Fruit fly (Drosophila melanogaster) whole organism, embryonic: Measurements from ENCODE around the gene Spt7.

Experiments
- Aef1 ChIP-seq: fragments of 200-800 bp; sonication (Bioruptor generic); IDR thresholded peaks from 3 replicates; pipeline ENCODE4 v1.3.6; 2022; ENCODE audit warnings: missing biosample characterization, missing genetic modification characterization
- B-H2 ChIP-seq: fragments of 200-800 bp; sonication (Bioruptor generic); optimal IDR thresholded peaks from 2 replicates; lab custom pipeline; 2018; ENCODE audit warnings: missing biosample characterization, mild to moderate bottlenecking, missing genetic modification characterization
- CG10462 ChIP-seq: fragments of 200-800 bp; sonication (Bioruptor generic); optimal IDR thresholded peaks from 2 replicates; lab custom pipeline; 2016; ENCODE audit warnings: missing biosample characterization, missing genetic modification characterization
- CG11398 ChIP-seq: fragments of 200-800 bp; sonication (Bioruptor generic); optimal IDR thresholded peaks from 2 replicates; lab custom pipeline; 2016; ENCODE audit warnings: missing biosample characterization, missing genetic modification characterization
- CG12219 ChIP-seq: fragments of 200-800 bp; sonication (Bioruptor generic); optimal IDR thresholded peaks from 3 replicates; lab custom pipeline; 2018; ENCODE audit warnings: missing biosample characterization, mild to moderate bottlenecking, missing genetic modification characterization
- CG13775 ChIP-seq: fragments of 200-800 bp; sonication (Bioruptor generic); optimal IDR thresholded peaks from 3 replicates; lab custom pipeline; 2017; ENCODE audit warnings: missing biosample characterization, mild to moderate bottlenecking, missing genetic modification characterization
- CG14050 ChIP-seq: fragments of 200-800 bp; sonication (Bioruptor generic); IDR thresholded peaks from 3 replicates; pipeline ENCODE4 v1.3.6; 2022; ENCODE audit warnings: missing biosample characterization, missing genetic modification characterization
- CG14965 ChIP-seq: fragments of 200-800 bp; sonication (Bioruptor generic); optimal IDR thresholded peaks from 2 replicates; lab custom pipeline; 2016; ENCODE audit warnings: missing biosample characterization, missing genetic modification characterization, borderline replicate concordance
- CG15696 ChIP-seq: fragments of 200-800 bp; sonication (Bioruptor generic); optimal IDR thresholded peaks from 2 replicates; lab custom pipeline; 2019; ENCODE audit warnings: missing biosample characterization, mild to moderate bottlenecking, missing genetic modification characterization, moderate library complexity
- CG1603 ChIP-seq: fragments of 200-800 bp; sonication (Bioruptor generic); optimal IDR thresholded peaks from 2 replicates; lab custom pipeline; 2019; ENCODE audit warnings: missing biosample characterization, mild to moderate bottlenecking, missing genetic modification characterization, moderate library complexity
- CG1832 ChIP-seq: fragments of 200-800 bp; sonication (Bioruptor generic); optimal IDR thresholded peaks from 2 replicates; lab custom pipeline; 2017; ENCODE audit warnings: missing biosample characterization, mild to moderate bottlenecking, missing genetic modification characterization, inconsistent platforms
- CG2129 ChIP-seq: fragments of 200-800 bp; sonication (Bioruptor generic); IDR thresholded peaks from 2 replicates; pipeline ENCODE4 v1.3.6; 2022; ENCODE audit warnings: missing biosample characterization, missing genetic modification characterization; ENCODE audit not compliant: partially characterized antibody
- CG32772 ChIP-seq: fragments of 200-800 bp; sonication (Bioruptor generic); IDR thresholded peaks from 2 replicates; pipeline ENCODE4 v1.3.6; 2022; ENCODE audit warnings: missing biosample characterization, missing genetic modification characterization
- CG43689 ChIP-seq: fragments of 200-800 bp; sonication (Bioruptor generic); IDR thresholded peaks from 2 replicates; pipeline ENCODE4 v1.3.6; 2022; ENCODE audit warnings: missing biosample characterization, missing genetic modification characterization
- CG6654 ChIP-seq: fragments of 200-800 bp; sonication (Bioruptor generic); optimal IDR thresholded peaks from 2 replicates; lab custom pipeline; 2017; ENCODE audit warnings: missing biosample characterization, mild to moderate bottlenecking, missing genetic modification characterization
- CG6813 ChIP-seq: fragments of 200-800 bp; sonication (Bioruptor generic); optimal IDR thresholded peaks from 2 replicates; lab custom pipeline; 2017; ENCODE audit warnings: missing biosample characterization, missing genetic modification characterization, mild to moderate bottlenecking, moderate library complexity, missing genetic modification reagents
- CG7963 ChIP-seq: fragments of 200-800 bp; sonication (Bioruptor generic); IDR thresholded peaks from 3 replicates; pipeline ENCODE4 v1.3.6; 2022; ENCODE audit warnings: missing biosample characterization, missing genetic modification characterization; ENCODE audit not compliant: partially characterized antibody
- CG8281 ChIP-seq: fragments of 200-800 bp; sonication (Bioruptor generic); optimal IDR thresholded peaks from 2 replicates; lab custom pipeline; 2018; ENCODE audit warnings: missing biosample characterization, mild to moderate bottlenecking, missing genetic modification characterization, moderate library complexity
- CG8388 ChIP-seq: fragments of 200-800 bp; sonication (Bioruptor generic); optimal IDR thresholded peaks from 2 replicates; lab custom pipeline; 2019; ENCODE audit warnings: missing biosample characterization, mild to moderate bottlenecking, missing genetic modification characterization, moderate library complexity
- CG8944 ChIP-seq: fragments of 200-800 bp; sonication (Bioruptor generic); optimal IDR thresholded peaks from 3 replicates; lab custom pipeline; 2016; ENCODE audit warnings: missing biosample characterization, missing genetic modification characterization
- CTCF ChIP-seq: fragments of 200-800 bp; sonication (Bioruptor generic); optimal IDR thresholded peaks from 2 replicates; lab custom pipeline; 2017; ENCODE audit warnings: missing biosample characterization, mild to moderate bottlenecking, missing genetic modification characterization, moderate library complexity
- Drgx ChIP-seq: fragments of 200-800 bp; sonication (Bioruptor generic); IDR thresholded peaks from 2 replicates; pipeline ENCODE4 v1.3.6; 2022; ENCODE audit warnings: missing biosample characterization, missing genetic modification characterization
- HmgD ChIP-seq: fragments of 200-800 bp; sonication (Bioruptor generic); optimal IDR thresholded peaks from 3 replicates; lab custom pipeline; 2016; ENCODE audit warnings: missing biosample characterization, missing genetic modification characterization
- Kr ChIP-seq: fragments of 200-800 bp; sonication (Bioruptor generic); optimal IDR thresholded peaks from 2 replicates; lab custom pipeline; 2017; ENCODE audit warnings: missing biosample characterization, mild to moderate bottlenecking, missing genetic modification characterization
- Lim3 ChIP-seq: fragments of 200-800 bp; sonication (Bioruptor generic); IDR thresholded peaks from 2 replicates; pipeline ENCODE4 v1.3.6; 2022; ENCODE audit warnings: missing biosample characterization, missing genetic modification characterization
- Ptx1 ChIP-seq: fragments of 200-800 bp; sonication (Bioruptor generic); IDR thresholded peaks from 2 replicates; pipeline ENCODE4 v1.3.6; 2022; ENCODE audit warnings: missing biosample characterization, missing genetic modification characterization
- Sin3A ChIP-seq: fragments of >200 bp; optimal IDR thresholded peaks from 2 replicates; lab custom pipeline; 2018
- Sry-β ChIP-seq: fragments of 200-800 bp; sonication (Bioruptor generic); optimal IDR thresholded peaks from 2 replicates; lab custom pipeline; 2018; ENCODE audit warnings: missing biosample characterization, mild to moderate bottlenecking, missing genetic modification characterization, moderate library complexity
- Sry-δ ChIP-seq: fragments of 200-800 bp; sonication (Bioruptor generic); optimal IDR thresholded peaks from 2 replicates; lab custom pipeline; 2016; ENCODE audit warnings: missing biosample characterization, missing genetic modification characterization
- TFAM ChIP-seq: fragments of 200-800 bp; sonication (Bioruptor generic); optimal IDR thresholded peaks from 2 replicates; lab custom pipeline; 2017; ENCODE audit warnings: missing biosample characterization, missing genetic modification characterization, inconsistent platforms
- Tbp ChIP-seq: fragments of >200 bp; optimal IDR thresholded peaks from 2 replicates; lab custom pipeline; 2018; ENCODE audit warnings: missing biosample characterization, missing genetic modification characterization
- Trl ChIP-seq, 3 experiments: fragments of >200 bp in 2 of 3; fragments of 200-800 bp in 1 of 3; sonication (Bioruptor generic) in 1 of 3; optimal IDR thresholded peaks; 2 replicates in 1 of 3; 3 replicates in 2 of 3; lab custom pipeline; 2016 to 2017; ENCODE audit warnings: missing biosample characterization in 1 of 3, missing genetic modification characterization in 1 of 3
- Xrp1 ChIP-seq: fragments of 200-800 bp; sonication (Bioruptor generic); IDR thresholded peaks from 2 replicates; pipeline ENCODE4 v1.3.6; 2022; ENCODE audit warnings: missing biosample characterization, missing genetic modification characterization
- bigmax ChIP-seq: fragments of 200-800 bp; sonication (Bioruptor generic); optimal IDR thresholded peaks from 2 replicates; lab custom pipeline; 2018; ENCODE audit warnings: missing biosample characterization, mild to moderate bottlenecking, missing genetic modification characterization
- fru ChIP-seq: fragments of >200 bp; optimal IDR thresholded peaks from 2 replicates; lab custom pipeline; 2017
- grau ChIP-seq: fragments of 200-800 bp; optimal IDR thresholded peaks from 3 replicates; lab custom pipeline; 2019; ENCODE audit warnings: missing biosample characterization, mild to moderate bottlenecking, missing genetic modification characterization, moderate library complexity
- hbn ChIP-seq: fragments of 200-800 bp; sonication (Bioruptor generic); IDR thresholded peaks from 2 replicates; pipeline ENCODE4 v1.3.6; 2022; ENCODE audit warnings: missing biosample characterization, missing genetic modification characterization; ENCODE audit not compliant: partially characterized antibody
- hth ChIP-seq: fragments of >200 bp; optimal IDR thresholded peaks from 2 replicates; lab custom pipeline; 2017; ENCODE audit warnings: inconsistent platforms
- jumu ChIP-seq: fragments of 200-800 bp; sonication (Bioruptor generic); optimal IDR thresholded peaks from 3 replicates; lab custom pipeline; 2016; ENCODE audit warnings: missing biosample characterization, missing genetic modification characterization
- nom ChIP-seq: fragments of 200-800 bp; sonication (Bioruptor generic); optimal IDR thresholded peaks from 2 replicates; lab custom pipeline; 2017; ENCODE audit warnings: missing biosample characterization, missing genetic modification characterization, mild to moderate bottlenecking, moderate library complexity, missing genetic modification reagents
- pfk ChIP-seq: fragments of 200-800 bp; sonication (Bioruptor generic); optimal IDR thresholded peaks from 2 replicates; lab custom pipeline; 2018; ENCODE audit warnings: missing biosample characterization, mild to moderate bottlenecking, missing genetic modification characterization, moderate library complexity
- pum ChIP-seq: fragments of 200-800 bp; sonication (Bioruptor generic); optimal IDR thresholded peaks from 2 replicates; lab custom pipeline; 2016; ENCODE audit warnings: missing biosample characterization, missing genetic modification characterization
- row ChIP-seq: fragments of 200-800 bp; sonication (Bioruptor generic); IDR thresholded peaks from 3 replicates; pipeline ENCODE4 v1.3.6; 2022; ENCODE audit warnings: missing biosample characterization, missing genetic modification characterization
- seq ChIP-seq: fragments of 200-800 bp; sonication (Bioruptor generic); IDR thresholded peaks from 2 replicates; pipeline ENCODE4 v1.3.6; 2022; ENCODE audit warnings: missing biosample characterization, missing genetic modification characterization
- sqz ChIP-seq: fragments of 200-800 bp; sonication (Bioruptor generic); optimal IDR thresholded peaks from 3 replicates; lab custom pipeline; 2018; ENCODE audit warnings: missing biosample characterization, mild to moderate bottlenecking, missing genetic modification characterization
- sug ChIP-seq: fragments of 200-800 bp; optimal IDR thresholded peaks from 2 replicates; lab custom pipeline; 2019; ENCODE audit warnings: missing biosample characterization, mild to moderate bottlenecking, missing genetic modification characterization, moderate library complexity
- toy ChIP-seq: fragments of 200-800 bp; sonication (Bioruptor generic); IDR thresholded peaks from 2 replicates; pipeline ENCODE4 v1.3.6; 2022; ENCODE audit warnings: missing biosample characterization, missing genetic modification characterization
- trem ChIP-seq: fragments of 200-800 bp; optimal IDR thresholded peaks from 3 replicates; lab custom pipeline; 2019; ENCODE audit warnings: missing biosample characterization, mild to moderate bottlenecking, missing genetic modification characterization, moderate library complexity
- ttk ChIP-seq: fragments of 200-800 bp; sonication (Bioruptor generic); IDR thresholded peaks from 2 replicates; pipeline ENCODE4 v2.1.2; 2022; ENCODE audit warnings: missing biosample characterization, missing genetic modification characterization
- usp ChIP-seq: fragments of >200 bp; optimal IDR thresholded peaks from 2 replicates; lab custom pipeline; 2017; ENCODE audit warnings: missing biosample characterization, missing genetic modification characterization
- wek ChIP-seq: fragments of 200-800 bp; sonication (Bioruptor generic); optimal IDR thresholded peaks from 3 replicates; lab custom pipeline; 2018; ENCODE audit warnings: missing biosample characterization, mild to moderate bottlenecking, missing genetic modification characterization, moderate library complexity
- zf30C ChIP-seq: fragments of 200-800 bp; sonication (Bioruptor generic); optimal IDR thresholded peaks from 3 replicates; lab custom pipeline; 2018; ENCODE audit warnings: missing biosample characterization, mild to moderate bottlenecking, missing genetic modification characterization

Spt7 gene

DNA sequence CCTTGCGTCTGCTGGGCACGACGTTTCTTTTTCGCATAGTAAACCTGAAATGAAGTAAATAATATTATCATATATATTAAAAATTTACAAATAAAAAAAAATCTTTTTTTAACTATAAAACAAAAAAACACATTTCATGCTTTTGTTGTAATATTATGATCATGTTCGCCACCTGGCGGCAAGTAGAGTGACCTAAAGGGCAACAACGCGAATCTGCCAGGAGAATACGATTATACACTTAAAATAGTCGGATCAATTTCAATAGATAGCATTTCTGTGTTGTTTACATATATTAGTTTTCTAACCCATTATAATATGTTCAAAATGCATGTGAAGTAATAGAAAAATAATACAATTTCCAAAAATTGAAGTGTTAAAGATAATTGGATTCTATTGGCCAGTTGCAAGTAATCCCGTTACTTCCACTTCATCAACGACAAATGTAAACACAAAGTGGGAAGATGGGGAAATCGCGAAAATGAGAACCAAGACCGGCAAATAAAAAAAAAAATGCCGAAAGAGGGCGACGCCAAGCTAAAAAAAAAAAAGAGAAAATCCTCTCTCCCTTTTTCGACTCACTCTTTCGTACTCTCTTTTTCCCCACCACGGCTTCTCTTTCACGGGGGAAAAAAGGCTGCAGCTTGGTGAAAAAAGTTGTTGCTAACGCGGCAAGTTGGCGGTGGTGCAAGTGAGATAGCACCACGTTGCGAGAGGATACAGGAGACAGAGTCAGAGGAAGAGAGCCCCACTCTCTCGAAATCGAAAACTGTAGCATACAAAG is 20.5 kb downstream of the Spt7 start (continued):
- no peak for TF ChIP-seq zf30C (GFP tag; lab: Kevin White, UChicago)
- no peak for TF ChIP-seq HmgD (GFP tag; lab: Kevin White, UChicago)
- no peak for TF ChIP-seq Lim3 (GFP tag; lab: Robert Waterston, UW)
- TF ChIP-seq CG32772 (GFP tag; lab: Robert Waterston, UW), result no peak
- no peak for TF ChIP-seq row
- TF ChIP-seq jumu (GFP tag; lab: Kevin White, UChicago), result no peak
- TF ChIP-seq Xrp1 (GFP tag; lab: Robert Waterston, UW), result no peak
- TF ChIP-seq usp (GFP tag; lab: Kevin White, UChicago), result no peak
- TF ChIP-seq seq, result no peak
- no peak for TF ChIP-seq CG10462 (GFP tag; lab: Kevin White, UChicago)
- TF ChIP-seq CG8944, result no peak
- TF ChIP-seq nom, result peak; percentile 42
- TF ChIP-seq CG14050, result no peak
- TF ChIP-seq Drgx (GFP tag; lab: Robert Waterston, UW), result peak; percentile 57
- no peak for TF ChIP-seq CG13775 (GFP tag; lab: Kevin White, UChicago)
- no peak for TF ChIP-seq CG15696 (tag; lab: Kevin White, UChicago)
- TF ChIP-seq Sry-δ (GFP tag; lab: Kevin White, UChicago), result no peak
- TF ChIP-seq CG12219 (GFP tag; lab: Kevin White, UChicago), result no peak
- no peak for TF ChIP-seq B-H2 (GFP tag; lab: Kevin White, UChicago)
- no peak for TF ChIP-seq Aef1 (GFP tag; lab: Robert Waterston, UW)
- TF ChIP-seq Sin3A (lab: Kevin White, UChicago), result no peak
- no peak for TF ChIP-seq CG43689 (GFP tag; lab: Robert Waterston, UW)
- TF ChIP-seq wek, result no peak
- TF ChIP-seq CG8388 (GFP tag; lab: Kevin White, UChicago), result no peak
- TF ChIP-seq trem, result no peak
- no peak for TF ChIP-seq fru (lab: Kevin White, UChicago)
- TF ChIP-seq hth, result no peak
- TF ChIP-seq CG1832 (GFP tag; lab: Kevin White, UChicago), result peak; percentile 33
- no peak for TF ChIP-seq CG1603 (tag; lab: Kevin White, UChicago)
- peak; percentile 59 for TF ChIP-seq sqz (GFP tag; lab: Kevin White, UChicago)
- TF ChIP-seq TFAM (GFP tag; lab: Kevin White, UChicago), result no peak
- no peak for TF ChIP-seq hbn (GFP tag; lab: Robert Waterston, UW)
- peak; percentile 54 for TF ChIP-seq CG14965 (GFP tag; lab: Kevin White, UChicago)
- TF ChIP-seq bigmax (GFP tag; lab: Kevin White, UChicago), result no peak
- TF ChIP-seq Trl (optimal IDR thresholded peaks at IDR 0.05; lab: Kevin White, UChicago), result peak; percentile 65 to 75
- TF ChIP-seq Trl (GFP tag; optimal IDR thresholded peaks at IDR 0.05; lab: Kevin White, UChicago), result no peak
- TF ChIP-seq Kr (GFP tag; lab: Kevin White, UChicago), result no peak
- TF ChIP-seq toy (GFP tag; lab: Robert Waterston, UW), result no peak
- no peak for TF ChIP-seq sug (tag; lab: Kevin White, UChicago)
- TF ChIP-seq CTCF, result peak; percentile 81
- no peak for TF ChIP-seq pum
- TF ChIP-seq CG6813 (GFP tag; lab: Kevin White, UChicago), result no peak
- no peak for TF ChIP-seq CG11398 (GFP tag; lab: Kevin White, UChicago)
- no peak for TF ChIP-seq pfk (GFP tag; lab: Kevin White, UChicago)
- TF ChIP-seq CG6654, result no peak
- no peak for TF ChIP-seq CG8281 (tag; lab: Kevin White, UChicago)
- no peak for TF ChIP-seq grau (tag; lab: Kevin White, UChicago)
- TF ChIP-seq CG7963 (GFP tag; lab: Robert Waterston, UW), result no peak
- no peak for TF ChIP-seq Tbp (GFP tag; lab: Kevin White, UChicago)
- TF ChIP-seq Sry-β (GFP tag; lab: Kevin White, UChicago), result no peak
- TF ChIP-seq Ptx1 (GFP tag; lab: Robert Waterston, UW), result no peak
- TF ChIP-seq CG2129 (GFP tag; lab: Robert Waterston, UW), result no peak
- TF ChIP-seq ttk, result no peak
